Worm (Caenorhabditis elegans): ENCODE results near the gene ZK637.15.

ZK637.15 gene

DNA sequence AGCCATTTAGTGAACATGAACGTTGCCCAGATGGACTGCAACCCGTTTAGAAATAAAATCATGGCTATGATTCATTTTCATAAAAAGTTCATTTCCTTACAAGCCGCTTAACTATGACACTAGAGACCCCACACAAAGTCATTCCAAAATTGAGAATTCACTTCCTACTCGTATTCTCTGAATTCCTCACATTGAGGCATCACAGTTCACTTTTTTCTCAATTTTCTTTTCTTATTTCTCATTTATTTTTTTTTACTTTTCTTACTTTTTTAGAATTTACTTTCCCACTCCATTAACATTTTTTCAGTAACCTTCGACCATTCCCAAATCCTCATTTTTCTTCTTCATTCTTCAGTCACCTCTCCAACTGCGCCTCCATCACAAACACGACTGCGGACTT is 24.5 kb downstream of the ZK637.15 start, which contains the start of gene dhrr-1:
dhrr-1 (plus strand) TSS at position 301 of the 400 bp plus-strand sequence.
- TF ChIP-seq ceh-83 (GFP tag; optimal IDR thresholded peaks at IDR 0.05) = no peak
- TF ChIP-seq elt-1 (tag; optimal IDR thresholded peaks at IDR 0.05; ENCODE audit: borderline replicate concordance, insufficient read depth) = no peak
- no peak for TF ChIP-seq lin-32 (GFP tag; optimal IDR thresholded peaks at IDR 0.05)
- TF ChIP-seq ceh-39 (tag; optimal IDR thresholded peaks at IDR 0.05) = no peak
- TF ChIP-seq flh-1 (GFP tag; optimal IDR thresholded peaks at IDR 0.05) = no peak
- no peak for TF ChIP-seq ceh-43 (GFP tag; optimal IDR thresholded peaks at IDR 0.05)

DNA sequence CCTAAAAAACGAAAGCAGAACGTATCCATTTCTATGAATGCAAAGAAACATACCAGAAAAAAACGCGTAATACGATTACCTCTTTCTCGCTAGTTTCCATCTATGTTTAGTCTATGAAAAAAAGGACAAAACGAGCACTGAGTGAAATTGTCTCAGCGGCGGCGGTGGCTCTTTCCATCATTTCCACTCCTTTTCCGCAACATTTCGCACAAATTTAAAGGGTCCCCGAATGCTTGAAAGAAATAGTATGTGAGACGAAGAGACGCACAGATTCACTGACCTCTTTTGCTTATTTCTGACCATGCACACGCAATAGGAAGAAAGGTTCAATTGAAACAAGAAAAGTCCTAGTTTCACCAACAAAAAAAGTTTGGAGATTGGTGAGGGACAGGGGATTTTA is 26.4 kb downstream of the ZK637.15 start:
- TF ChIP-seq nhr-28 (tag; optimal IDR thresholded peaks at IDR 0.05) = no peak
- no peak for TF ChIP-seq snpc-4 (tag; optimal IDR thresholded peaks at IDR 0.05)
- TF ChIP-seq sptf-1 (tag; optimal IDR thresholded peaks at IDR 0.05) = no peak
- TF ChIP-seq mls-2 (tag; optimal IDR thresholded peaks at IDR 0.05) = no peak
- TF ChIP-seq mab-5 (tag; optimal IDR thresholded peaks at IDR 0.05) = no peak
- TF ChIP-seq cnd-1 (tag; optimal IDR thresholded peaks at IDR 0.05) = no peak
- TF ChIP-seq nhr-76 (tag; optimal IDR thresholded peaks at IDR 0.05) = no peak
- no peak for TF ChIP-seq blmp-1 (tag; optimal IDR thresholded peaks at IDR 0.05)
- no peak for TF ChIP-seq bed-3 (GFP tag; optimal IDR thresholded peaks at IDR 0.05)
- TF ChIP-seq lin-32 (GFP tag; optimal IDR thresholded peaks at IDR 0.05) = no peak
- TF ChIP-seq sem-2 (GFP tag; optimal IDR thresholded peaks at IDR 0.05) = no peak
- no peak for TF ChIP-seq mep-1 (tag; optimal IDR thresholded peaks at IDR 0.05)

DNA sequence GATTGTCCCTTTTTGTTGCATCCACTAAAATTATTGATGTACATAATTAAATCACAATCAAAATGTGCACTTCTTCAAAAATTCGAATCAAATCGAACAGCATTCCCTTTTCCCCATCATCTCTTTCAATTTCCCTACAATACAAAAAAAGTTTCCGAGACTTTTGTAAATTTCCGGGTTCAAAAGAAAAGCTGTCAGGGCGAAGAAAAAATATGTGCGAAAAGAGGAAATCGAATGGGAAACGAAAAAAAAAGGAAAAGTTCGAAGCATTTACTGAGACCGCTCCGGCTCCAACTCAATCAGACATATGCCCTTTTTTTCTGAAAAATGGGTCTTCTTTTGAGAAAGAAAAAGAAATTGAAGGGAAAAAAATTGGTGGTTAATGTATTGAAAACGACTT is 29.3 kb downstream of the ZK637.15 start:
- TF ChIP-seq snpc-4 (tag; optimal IDR thresholded peaks at IDR 0.05) = no peak
- TF ChIP-seq mep-1 (tag; optimal IDR thresholded peaks at IDR 0.05) = no peak
- no peak for TF ChIP-seq ztf-11 (tag; optimal IDR thresholded peaks at IDR 0.05)
- TF ChIP-seq ceh-43 (GFP tag; optimal IDR thresholded peaks at IDR 0.05) = no peak
- TF ChIP-seq cnd-1 (tag; optimal IDR thresholded peaks at IDR 0.05) = no peak
- TF ChIP-seq mls-2 (tag; optimal IDR thresholded peaks at IDR 0.05) = no peak
- TF ChIP-seq unc-39 (tag; optimal IDR thresholded peaks at IDR 0.05) = no peak
- TF ChIP-seq lin-32 (GFP tag; optimal IDR thresholded peaks at IDR 0.05) = no peak
- no peak for TF ChIP-seq bed-3 (GFP tag; optimal IDR thresholded peaks at IDR 0.05)
- TF ChIP-seq hlh-1 (tag; optimal IDR thresholded peaks at IDR 0.05) = no peak
- TF ChIP-seq ces-1 (GFP tag; optimal IDR thresholded peaks at IDR 0.05) = no peak
- no peak for TF ChIP-seq mab-5 (tag; optimal IDR thresholded peaks at IDR 0.05)
- TF ChIP-seq elt-3 (tag; optimal IDR thresholded peaks at IDR 0.05) = no peak
- TF ChIP-seq sptf-1 (tag; optimal IDR thresholded peaks at IDR 0.05) = no peak
- no peak for TF ChIP-seq lsy-2 (tag; optimal IDR thresholded peaks at IDR 0.05)
- TF ChIP-seq sem-2 (GFP tag; optimal IDR thresholded peaks at IDR 0.05) = no peak
- TF ChIP-seq ceh-83 (GFP tag; optimal IDR thresholded peaks at IDR 0.05) = no peak
- no peak for TF ChIP-seq zip-8 (tag; optimal IDR thresholded peaks at IDR 0.05)

DNA sequence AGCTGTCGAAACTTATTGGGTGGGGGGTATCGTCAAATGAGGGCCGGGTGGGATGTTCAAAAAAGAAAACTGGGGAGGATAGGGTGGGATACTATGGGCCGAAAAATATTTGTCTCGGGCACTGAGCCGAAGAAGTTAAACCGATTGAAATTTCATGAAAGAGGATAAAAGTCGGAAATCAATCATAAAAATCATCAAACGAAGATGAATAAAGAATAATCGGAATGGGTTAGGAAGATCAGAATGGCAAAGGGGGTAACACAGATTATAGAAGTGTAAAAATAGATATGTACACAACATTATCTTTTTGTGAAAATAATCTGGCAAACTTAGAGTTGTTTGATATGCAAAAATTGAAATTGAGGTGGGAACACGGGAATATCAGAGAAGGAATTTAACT is 35.7 kb downstream of the ZK637.15 start:
- TF ChIP-seq nhr-28 (tag; optimal IDR thresholded peaks at IDR 0.05) (no peak), ceh-83 (GFP tag; optimal IDR thresholded peaks at IDR 0.05) (no peak), cnd-1 (tag; optimal IDR thresholded peaks at IDR 0.05) (no peak), ham-2 (GFP tag; optimal IDR thresholded peaks at IDR 0.05) (no peak)

DNA sequence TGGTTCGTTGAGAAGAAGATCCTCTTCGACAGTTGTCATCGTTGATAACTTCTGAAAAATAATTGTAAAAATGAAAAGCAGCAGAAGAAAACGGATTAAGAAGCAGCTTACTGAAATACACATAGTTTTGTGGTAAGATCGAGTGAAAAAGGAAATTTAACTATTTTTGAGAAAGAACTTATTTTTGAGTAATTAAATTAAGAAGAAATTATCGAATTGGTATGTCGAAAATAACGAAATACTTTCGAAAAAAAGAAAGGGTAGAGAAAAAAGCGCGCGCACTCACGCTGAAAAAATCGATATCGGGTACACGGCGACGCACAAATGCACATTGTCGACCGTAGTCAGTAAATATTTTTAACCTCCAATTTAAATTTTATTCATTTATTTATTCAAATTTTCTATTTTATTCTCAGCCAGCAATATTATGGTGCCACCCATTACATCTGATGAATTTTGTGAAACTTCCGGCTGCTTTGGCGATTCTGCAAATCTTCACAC is 36.3 kb downstream of the ZK637.15 start, which contains the start of the genes ZK643.5 and ZK643.2:
ZK643.5 (minus strand) TSS at position 51 of the 501 bp plus-strand sequence.
ZK643.2 (plus strand) TSS at position 395 of the 501 bp plus-strand sequence.
- no peak for TF ChIP-seq sem-2 (GFP tag; optimal IDR thresholded peaks at IDR 0.05)
- TF ChIP-seq sptf-1 (tag; optimal IDR thresholded peaks at IDR 0.05) = no peak
- TF ChIP-seq mab-5 (tag; optimal IDR thresholded peaks at IDR 0.05) = no peak
- TF ChIP-seq unc-62 (GFP tag; optimal IDR thresholded peaks at IDR 0.05) = no peak
- no peak for TF ChIP-seq unc-39 (tag; optimal IDR thresholded peaks at IDR 0.05)
- TF ChIP-seq cnd-1 (tag; optimal IDR thresholded peaks at IDR 0.05) = no peak
- no peak for TF ChIP-seq lin-32 (GFP tag; optimal IDR thresholded peaks at IDR 0.05)
- TF ChIP-seq lin-13 (tag; optimal IDR thresholded peaks at IDR 0.05) = peak; percentile 23
- TF ChIP-seq unc-120 (tag; optimal IDR thresholded peaks at IDR 0.05; ENCODE audit: poor library complexity, severe bottlenecking) = no peak
- no peak for TF ChIP-seq ceh-43 (GFP tag; optimal IDR thresholded peaks at IDR 0.05)
- TF ChIP-seq ceh-83 (GFP tag; optimal IDR thresholded peaks at IDR 0.05) = no peak
- TF ChIP-seq ztf-11 (tag; optimal IDR thresholded peaks at IDR 0.05) = no peak
- TF ChIP-seq nhr-2 (tag; optimal IDR thresholded peaks at IDR 0.05) = no peak
- TF ChIP-seq flh-1 (GFP tag; optimal IDR thresholded peaks at IDR 0.05) = no peak
- no peak for TF ChIP-seq snpc-4 (tag; optimal IDR thresholded peaks at IDR 0.05)
- no peak for TF ChIP-seq drap-1 (GFP tag; optimal IDR thresholded peaks at IDR 0.05)
- no peak for TF ChIP-seq tbx-8 (GFP tag; optimal IDR thresholded peaks at IDR 0.05)
- peak; percentile 97 for TF ChIP-seq ceh-39 (tag; optimal IDR thresholded peaks at IDR 0.05)
- peak; percentile 15 for TF ChIP-seq pha-4 (tag; optimal IDR thresholded peaks at IDR 0.05)
- peak; percentile 69 for TF ChIP-seq mep-1 (tag; optimal IDR thresholded peaks at IDR 0.05)
- no peak for TF ChIP-seq zip-8 (tag; optimal IDR thresholded peaks at IDR 0.05)
- peak; percentile 94 for TF ChIP-seq lsy-2 (tag; optimal IDR thresholded peaks at IDR 0.05)
- peak; percentile 64 for TF ChIP-seq ces-1 (GFP tag; optimal IDR thresholded peaks at IDR 0.05)
- no peak for TF ChIP-seq elt-3 (tag; optimal IDR thresholded peaks at IDR 0.05)
